Fruit fly (Drosophila melanogaster) whole organism, wandering third instar larva: ENCODE measurements around the gene mRpL16.

Experiments
- Abd-B ChIP-seq: fragments of >200 bp; optimal IDR thresholded peaks from 2 replicates; lab custom pipeline; 2017; ENCODE audit warnings: missing biosample characterization, missing genetic modification characterization
- CG32264 ChIP-seq: fragments of 200-800 bp; sonication (Bioruptor generic); optimal IDR thresholded peaks from 2 replicates; lab custom pipeline; 2016; ENCODE audit warnings: missing biosample characterization, missing genetic modification characterization
- CG9705 ChIP-seq: fragments of 200-800 bp; sonication (Bioruptor generic); optimal IDR thresholded peaks from 2 replicates; lab custom pipeline; 2018; ENCODE audit warnings: missing biosample characterization, mild to moderate bottlenecking, missing genetic modification characterization
- CrebA ChIP-seq: fragments of 200-800 bp; sonication (Bioruptor generic); optimal IDR thresholded peaks from 2 replicates; lab custom pipeline; 2016; ENCODE audit warnings: missing biosample characterization, mild to moderate bottlenecking, missing genetic modification characterization, borderline replicate concordance
- Dfd ChIP-seq: fragments of >200 bp; optimal IDR thresholded peaks from 2 replicates; lab custom pipeline; 2017; ENCODE audit warnings: missing biosample characterization, missing genetic modification characterization
- Dif ChIP-seq: fragments of 200-275, 200-300 bp; sonication (Bioruptor generic); optimal IDR thresholded peaks from 2 replicates; lab custom pipeline; 2018; ENCODE audit warnings: missing biosample characterization, missing genetic modification characterization; ENCODE audit not compliant: partially characterized antibody
- GATAd ChIP-seq: sonication (Bioruptor generic); optimal IDR thresholded peaks from 2 replicates; lab custom pipeline; 2016; ENCODE audit warnings: missing biosample characterization, missing genetic modification characterization
- HLH106 ChIP-seq: fragments of 200-800 bp; optimal IDR thresholded peaks from 3 replicates; lab custom pipeline; 2019; ENCODE audit warnings: missing biosample characterization, mild to moderate bottlenecking, missing genetic modification characterization, moderate library complexity
- Hnf4 ChIP-seq: fragments of 200-800 bp; sonication (Bioruptor generic); optimal IDR thresholded peaks from 2 replicates; lab custom pipeline; 2016; ENCODE audit warnings: missing biosample characterization, mild to moderate bottlenecking, missing genetic modification characterization
- Hr78 ChIP-seq: fragments of >200 bp; optimal IDR thresholded peaks from 2 replicates; lab custom pipeline; 2017; ENCODE audit warnings: missing biosample characterization, missing genetic modification characterization
- Hr83 ChIP-seq: fragments of 200-300 bp; sonication (Bioruptor generic); optimal IDR thresholded peaks from 2 replicates; lab custom pipeline; 2016; ENCODE audit warnings: missing biosample characterization, mild to moderate bottlenecking, missing genetic modification characterization, moderate library complexity; ENCODE audit not compliant: poor library complexity, severe bottlenecking
- Jra ChIP-seq: sonication (Bioruptor generic); optimal IDR thresholded peaks from 2 replicates; lab custom pipeline; 2016; ENCODE audit warnings: missing biosample characterization, missing genetic modification characterization
- Mio ChIP-seq: sonication (Bioruptor generic); optimal IDR thresholded peaks from 2 replicates; lab custom pipeline; 2016; ENCODE audit warnings: missing biosample characterization, missing genetic modification characterization
- Myc ChIP-seq: fragments of >200 bp; optimal IDR thresholded peaks from 2 replicates; lab custom pipeline; 2017
- N ChIP-seq: fragments of >200 bp; optimal IDR thresholded peaks from 2 replicates; lab custom pipeline; 2018; ENCODE audit warnings: missing biosample characterization, missing external identifiers, missing genetic modification characterization
- OdsH ChIP-seq: fragments of 200-800 bp; sonication (Bioruptor generic); optimal IDR thresholded peaks from 2 replicates; lab custom pipeline; 2016; ENCODE audit warnings: missing biosample characterization, mild to moderate bottlenecking, missing genetic modification characterization
- Rel ChIP-seq, 2 experiments: fragments of 200-800 bp; sonication (Bioruptor generic) in 1 of 2; optimal IDR thresholded peaks; 2 replicates in 1 of 2; 3 replicates in 1 of 2; lab custom pipeline; 2016 to 2019; ENCODE audit warnings: mild to moderate bottlenecking in 2 of 2, missing biosample characterization in 2 of 2, missing genetic modification characterization in 2 of 2, moderate library complexity in 1 of 2
- Sp1 ChIP-seq: fragments of 200-800 bp; sonication (Bioruptor generic); optimal IDR thresholded peaks from 3 replicates; lab custom pipeline; 2019; ENCODE audit warnings: missing biosample characterization, mild to moderate bottlenecking, missing genetic modification characterization, moderate library complexity
- Vsx2 ChIP-seq: fragments of 200-300, 225-300 bp; sonication (Bioruptor generic); optimal IDR thresholded peaks from 2 replicates; lab custom pipeline; 2018; ENCODE audit warnings: missing biosample characterization, missing genetic modification characterization; ENCODE audit not compliant: partially characterized antibody
- br ChIP-seq: fragments of 200-800 bp; sonication (Bioruptor generic); optimal IDR thresholded peaks from 2 replicates; lab custom pipeline; 2016; ENCODE audit warnings: missing biosample characterization, missing genetic modification characterization
- brk ChIP-seq: fragments of 200-800 bp; sonication (Bioruptor generic); optimal IDR thresholded peaks from 2 replicates; lab custom pipeline; 2016; ENCODE audit warnings: missing biosample characterization, mild to moderate bottlenecking, missing genetic modification characterization
- dl ChIP-seq, 2 experiments: fragments of 175-275, 200-275 bp in 1 of 2; fragments of 200-275 bp in 1 of 2; sonication (Bioruptor generic); optimal IDR thresholded peaks; lab custom pipeline; 2018; ENCODE audit warnings: mild to moderate bottlenecking in 2 of 2, missing biosample characterization in 2 of 2, missing genetic modification characterization in 2 of 2, moderate library complexity in 2 of 2; ENCODE audit not compliant: partially characterized antibody in 2 of 2, insufficient read depth in 1 of 2
- dmrt93B ChIP-seq: fragments of 200-800 bp; sonication (Bioruptor generic); optimal IDR thresholded peaks from 2 replicates; lab custom pipeline; 2018; ENCODE audit warnings: missing biosample characterization, mild to moderate bottlenecking, missing genetic modification characterization
- dsf ChIP-seq: sonication (Bioruptor generic); optimal IDR thresholded peaks from 2 replicates; lab custom pipeline; 2016; ENCODE audit warnings: missing biosample characterization, missing genetic modification characterization, borderline replicate concordance
- ey ChIP-seq: fragments of 200-800 bp; sonication (Bioruptor generic); optimal IDR thresholded peaks from 2 replicates; lab custom pipeline; 2016; ENCODE audit warnings: missing biosample characterization, missing genetic modification characterization
- foxo ChIP-seq, 2 experiments: fragments of 200-800 bp; sonication (Bioruptor generic); optimal IDR thresholded peaks; 2 replicates in 1 of 2; 3 replicates in 1 of 2; lab custom pipeline; 2016 to 2017; ENCODE audit warnings: missing biosample characterization in 2 of 2, missing genetic modification characterization in 2 of 2
- fru ChIP-seq: fragments of 200-800 bp; sonication (Bioruptor generic); optimal IDR thresholded peaks from 3 replicates; lab custom pipeline; 2016; ENCODE audit warnings: missing biosample characterization, mild to moderate bottlenecking, missing genetic modification characterization
- h ChIP-seq: fragments of 200-800 bp; sonication (Bioruptor generic); optimal IDR thresholded peaks from 3 replicates; lab custom pipeline; 2016; ENCODE audit warnings: missing biosample characterization, mild to moderate bottlenecking, missing genetic modification characterization
- jim ChIP-seq: fragments of 175-275, 200-325 bp; sonication (Bioruptor generic); optimal IDR thresholded peaks from 2 replicates; lab custom pipeline; 2016; ENCODE audit warnings: missing biosample characterization, mild to moderate bottlenecking, missing genetic modification characterization
- lola ChIP-seq: fragments of >200 bp; optimal IDR thresholded peaks from 2 replicates; lab custom pipeline; 2017; ENCODE audit warnings: missing biosample characterization, missing genetic modification characterization
- pan ChIP-seq: fragments of >200 bp; optimal IDR thresholded peaks from 2 replicates; lab custom pipeline; 2017
- psq ChIP-seq: fragments of 200-800 bp; sonication (Bioruptor generic); optimal IDR thresholded peaks from 3 replicates; lab custom pipeline; 2017; ENCODE audit warnings: missing biosample characterization, mild to moderate bottlenecking, missing genetic modification characterization, moderate library complexity
- rgr ChIP-seq: fragments of 200-800 bp; sonication (Bioruptor generic); optimal IDR thresholded peaks from 3 replicates; lab custom pipeline; 2016; ENCODE audit warnings: missing biosample characterization, mild to moderate bottlenecking, missing genetic modification characterization
- sage ChIP-seq: fragments of 200-800 bp; sonication (Bioruptor generic); optimal IDR thresholded peaks from 2 replicates; lab custom pipeline; 2016; ENCODE audit warnings: missing biosample characterization, mild to moderate bottlenecking, missing genetic modification characterization
- sv ChIP-seq: fragments of 200-800 bp; sonication (Bioruptor generic); optimal IDR thresholded peaks from 3 replicates; lab custom pipeline; 2016; ENCODE audit warnings: missing biosample characterization, missing genetic modification characterization
- tai ChIP-seq: sonication (Bioruptor generic); optimal IDR thresholded peaks from 2 replicates; lab custom pipeline; 2016; ENCODE audit warnings: missing biosample characterization, missing genetic modification characterization
- usp ChIP-seq: fragments of >200 bp; optimal IDR thresholded peaks from 2 replicates; lab custom pipeline; 2017; ENCODE audit warnings: missing biosample characterization, missing genetic modification characterization
- woc ChIP-seq: sonication (Bioruptor generic); optimal IDR thresholded peaks from 2 replicates; lab custom pipeline; 2016; ENCODE audit warnings: missing biosample characterization, mild to moderate bottlenecking, missing genetic modification characterization

mRpL16 gene

DNA sequence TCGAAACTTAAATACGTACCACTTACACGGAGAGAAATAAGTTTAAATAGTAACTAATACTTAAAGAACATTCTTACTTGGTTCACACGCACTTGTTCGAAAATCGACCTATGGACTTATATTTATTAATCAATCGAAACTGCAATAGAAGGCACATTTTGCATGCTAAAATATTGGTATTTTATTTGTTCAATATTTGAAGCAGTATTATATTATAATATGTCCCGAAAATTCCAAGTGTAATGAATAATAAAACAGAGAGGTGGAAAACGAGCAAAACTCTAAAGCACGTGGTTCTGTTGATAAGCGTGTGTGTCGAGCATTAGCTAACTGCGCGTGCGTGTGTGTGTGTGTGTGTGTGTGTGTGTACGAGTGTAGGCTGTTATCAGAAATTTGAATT lies 40.1 kb upstream of the mRpL16 start (continued):
- no peak for TF ChIP-seq dl (GFP tag; optimal IDR thresholded peaks at IDR 0.05; lab: Kevin White, UChicago; ENCODE audit: insufficient read depth in 1 of 2, partially characterized antibody in 2 of 2)
- no peak for TF ChIP-seq Hr83 (GFP tag; lab: Kevin White, UChicago)
- no peak for TF ChIP-seq pan (lab: Kevin White, UChicago)
- peak; percentile 34 for TF ChIP-seq woc
- TF ChIP-seq CrebA (GFP tag; lab: Kevin White, UChicago), result no peak
- peak; percentile 55 for TF ChIP-seq Hnf4 (GFP tag; lab: Kevin White, UChicago)
- no peak for TF ChIP-seq Myc

DNA sequence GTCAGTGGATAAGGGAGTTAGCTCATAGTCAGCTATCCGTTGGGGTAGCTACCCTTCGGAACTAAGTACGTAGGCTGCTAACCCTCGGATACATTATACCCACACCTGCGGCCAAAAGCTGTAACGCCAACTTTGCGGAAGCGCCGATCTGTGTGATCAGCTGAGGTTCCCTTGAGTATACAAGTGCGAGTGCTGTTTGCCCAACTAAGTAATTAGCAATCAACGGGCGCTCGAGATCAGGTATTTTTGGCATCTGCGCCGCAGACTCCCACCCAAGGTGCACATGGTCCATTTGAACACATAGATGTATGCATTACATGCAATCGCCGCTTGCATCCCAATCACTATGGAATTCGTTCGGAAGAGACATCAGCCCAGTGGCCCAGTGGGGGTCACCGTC lies 36.0 kb upstream of the mRpL16 start:
- TF ChIP-seq usp (GFP tag; lab: Kevin White, UChicago), result no peak
- peak; percentile 27 for TF ChIP-seq fru
- TF ChIP-seq jim, result peak; percentile 62
- TF ChIP-seq sv (GFP tag; lab: Kevin White, UChicago), result peak; percentile 11
- TF ChIP-seq Myc, result no peak
- TF ChIP-seq Abd-B, result no peak
- peak; percentile 40 for TF ChIP-seq br (GFP tag; lab: Kevin White, UChicago)
- TF ChIP-seq pan (lab: Kevin White, UChicago), result no peak
- peak; percentile 25 for TF ChIP-seq Jra
- peak; percentile 41 for TF ChIP-seq Hnf4 (GFP tag; lab: Kevin White, UChicago)
- no peak for TF ChIP-seq woc
- TF ChIP-seq N (GFP tag; lab: Kevin White, UChicago), result no peak
- TF ChIP-seq Mio (GFP tag; lab: Kevin White, UChicago), result no peak
- no peak for TF ChIP-seq Hr78 (GFP tag; lab: Kevin White, UChicago)
- peak; percentile 98 for TF ChIP-seq Hr83 (GFP tag; lab: Kevin White, UChicago)
- peak; percentile 17 for TF ChIP-seq HLH106 (tag; lab: Kevin White, UChicago)
- peak; percentile 53 for TF ChIP-seq rgr (GFP tag; lab: Kevin White, UChicago)
- TF ChIP-seq sage (GFP tag; lab: Kevin White, UChicago), result no peak
- no peak for TF ChIP-seq tai
- peak; percentile 43 for TF ChIP-seq OdsH
- TF ChIP-seq dmrt93B (GFP tag; lab: Kevin White, UChicago), result no peak
- TF ChIP-seq Vsx2, result no peak
- no peak for TF ChIP-seq Dif (GFP tag; lab: Kevin White, UChicago)
- TF ChIP-seq psq, result no peak
- TF ChIP-seq h, result peak; percentile 82
- peak; percentile 45 for TF ChIP-seq Sp1 (GFP tag; lab: Kevin White, UChicago)
- no peak for TF ChIP-seq dsf (GFP tag; lab: Kevin White, UChicago)
- peak; percentile 11 for TF ChIP-seq CG9705 (GFP tag; lab: Kevin White, UChicago)
- no peak for TF ChIP-seq dl (GFP tag; optimal IDR thresholded peaks at IDR 0.05; lab: Kevin White, UChicago; ENCODE audit: insufficient read depth in 1 of 2, partially characterized antibody in 2 of 2)
- no peak for TF ChIP-seq Rel (GFP tag; optimal IDR thresholded peaks at IDR 0.05; lab: Kevin White, UChicago)
- no peak for TF ChIP-seq Rel (tag; optimal IDR thresholded peaks at IDR 0.05; lab: Kevin White, UChicago)
- TF ChIP-seq lola, result no peak
- TF ChIP-seq CrebA (GFP tag; lab: Kevin White, UChicago), result no peak
- peak; percentile 53 for TF ChIP-seq CG32264
- TF ChIP-seq ey (GFP tag; lab: Kevin White, UChicago), result no peak
- TF ChIP-seq brk (GFP tag; lab: Kevin White, UChicago), result no peak
- TF ChIP-seq Dfd (GFP tag; lab: Kevin White, UChicago), result no peak
- peak; percentile 13 for TF ChIP-seq GATAd (GFP tag; lab: Kevin White, UChicago)
- TF ChIP-seq foxo (GFP tag; optimal IDR thresholded peaks at IDR 0.05; lab: Kevin White, UChicago), result peak in 1 of 2 experiments; percentile 57

DNA sequence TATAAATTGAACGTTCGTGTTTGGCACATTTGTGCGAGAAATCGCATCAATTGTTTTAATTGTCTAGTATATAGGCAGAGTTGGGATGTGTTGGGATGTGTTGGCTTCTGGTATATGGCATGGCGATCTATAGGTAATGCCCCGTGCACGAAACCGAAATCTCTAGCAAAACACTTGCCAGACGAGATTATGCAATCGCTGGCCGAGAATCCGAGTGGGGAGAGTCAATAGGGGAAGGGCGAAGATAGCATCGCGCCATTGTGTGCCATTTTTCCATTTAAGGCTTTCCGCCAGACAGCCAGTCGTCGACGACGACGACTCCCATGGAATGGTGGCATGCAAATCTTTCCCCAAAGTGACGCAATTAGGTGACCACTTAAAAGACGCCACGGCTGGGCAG lies 35.2 kb upstream of the mRpL16 start:
- TF ChIP-seq rgr (GFP tag; lab: Kevin White, UChicago) (no peak), Rel (GFP tag; optimal IDR thresholded peaks at IDR 0.05; lab: Kevin White, UChicago) (no peak), Rel (tag; optimal IDR thresholded peaks at IDR 0.05; lab: Kevin White, UChicago) (peak; percentile 60)
